Worm (Caenorhabditis elegans) whole organism, young adult: ENCODE data around the gene tbx-43.
A peak's percentile ranks its signal among the peaks of the same experiment; 100 is the strongest.

Source experiments
- B0336.3 ChIP-seq: fragments of 200-800 bp; sonication (Bioruptor generic); IDR thresholded peaks from 2 replicates; pipeline ENCODE4 v1.3.6; 2022; ENCODE audit warnings: missing genetic modification characterization, missing compliant biosample characterization
- K12H6.12 ChIP-seq: fragments of 200-800 bp; sonication (Bioruptor generic); optimal IDR thresholded peaks from 2 replicates; lab custom pipeline; 2018; ENCODE audit warnings: mild to moderate bottlenecking, missing genetic modification characterization, missing compliant biosample characterization
- Y53G8AR.9 ChIP-seq: fragments of 200-800 bp; sonication (Bioruptor generic); conservative IDR thresholded peaks from 2 replicates; pipeline ENCODE4 v1.3.6; 2022; ENCODE audit warnings: missing genetic modification reagents, missing genetic modification characterization, missing compliant biosample characterization
- Y56A3A.18 ChIP-seq: fragments of 200-800 bp; sonication (Bioruptor generic); IDR thresholded peaks from 2 replicates; pipeline ENCODE4 v1.3.6; 2022; ENCODE audit warnings: missing genetic modification reagents, missing genetic modification characterization, missing compliant biosample characterization
- ama-1 ChIP-seq, 3 experiments: fragments of 150-350 bp in 1 of 3; sonication (generic microtip) in 2 of 3; optimal IDR thresholded peaks; 2 replicates each; lab custom pipeline; 2014 to 2018; ENCODE audit warnings: missing biosample characterization in 2 of 3, missing genetic modification characterization in 2 of 3, missing genetic modification reagents in 2 of 3
- attf-5 ChIP-seq: fragments of 200-800 bp; sonication (Bioruptor generic); optimal IDR thresholded peaks from 2 replicates; lab custom pipeline; 2018; ENCODE audit warnings: mild to moderate bottlenecking, missing genetic modification characterization, missing compliant biosample characterization
- cebp-1 ChIP-seq, 2 experiments: fragments of 200-800 bp in 1 of 2; sonication (Bioruptor generic) in 1 of 2; sonication (generic microtip) in 1 of 2; IDR thresholded peaks in 1 of 2; optimal IDR thresholded peaks in 1 of 2; 2 replicates each; pipeline versions ENCODE4 v1.3.6 to Lab custom; 2017 to 2022; ENCODE audit warnings: missing compliant biosample characterization in 2 of 2, missing genetic modification characterization in 2 of 2, mild to moderate bottlenecking in 1 of 2, missing genetic modification reagents in 1 of 2, moderate library complexity in 1 of 2
- ceh-91 ChIP-seq: fragments of 200-800 bp; sonication (Bioruptor generic); IDR thresholded peaks from 2 replicates; pipeline ENCODE4 v1.3.6; 2022; ENCODE audit warnings: missing genetic modification reagents, missing genetic modification characterization, missing compliant biosample characterization
- efl-1 ChIP-seq: fragments of 150-350 bp; optimal IDR thresholded peaks from 2 replicates; lab custom pipeline; 2014; ENCODE audit warnings: missing biosample characterization, missing genetic modification reagents, missing genetic modification characterization
- egrh-3 ChIP-seq: fragments of 200-800 bp; sonication (Bioruptor generic); IDR thresholded peaks from 2 replicates; pipeline ENCODE4 v1.3.6; 2022; ENCODE audit warnings: missing genetic modification reagents, missing genetic modification characterization, missing compliant biosample characterization
- him-1 ChIP-seq: sonication (generic microtip); optimal IDR thresholded peaks from 2 replicates; lab custom pipeline; 2016; ENCODE audit warnings: missing genotype, missing genetic modification reagents, missing genetic modification characterization, missing compliant biosample characterization
- hmg-1.2 ChIP-seq: fragments of 200-800 bp; sonication (Bioruptor generic); IDR thresholded peaks from 2 replicates; pipeline ENCODE4 v1.3.6; 2022; ENCODE audit warnings: missing genetic modification reagents, missing genetic modification characterization, missing compliant biosample characterization
- hrde-1 ChIP-seq: sonication (generic microtip); optimal IDR thresholded peaks from 2 replicates; lab custom pipeline; 2016; ENCODE audit warnings: missing genetic modification characterization, mild to moderate bottlenecking, missing compliant biosample characterization, moderate library complexity, missing genotype, missing genetic modification reagents, borderline replicate concordance
- lin-35 ChIP-seq, 3 experiments: fragments of 150-350 bp in 2 of 3; sonication (generic microtip) in 1 of 3; optimal IDR thresholded peaks; 2 replicates each; lab custom pipeline; 2014 to 2018; ENCODE audit warnings: missing biosample characterization in 3 of 3, missing genetic modification characterization in 3 of 3, missing genetic modification reagents in 3 of 3
- lin-40 ChIP-seq: sonication (generic microtip); optimal IDR thresholded peaks from 2 replicates; lab custom pipeline; 2016; ENCODE audit warnings: missing genetic modification characterization, mild to moderate bottlenecking, missing compliant biosample characterization, missing genotype, missing genetic modification reagents
- lin-54 ChIP-seq: fragments of 200-800 bp; sonication (Bioruptor generic); optimal IDR thresholded peaks from 2 replicates; lab custom pipeline; 2018; ENCODE audit warnings: mild to moderate bottlenecking, missing genetic modification characterization, missing compliant biosample characterization
- lsl-1 ChIP-seq: fragments of 200-800 bp; sonication (Bioruptor generic); optimal IDR thresholded peaks from 2 replicates; lab custom pipeline; 2018; ENCODE audit warnings: mild to moderate bottlenecking, missing genetic modification characterization, moderate library complexity, missing compliant biosample characterization
- madf-6 ChIP-seq: fragments of 200-800 bp; sonication (Bioruptor generic); IDR thresholded peaks from 2 replicates; pipeline ENCODE4 v1.3.6; 2022; ENCODE audit warnings: missing genetic modification reagents, missing genetic modification characterization, missing compliant biosample characterization
- mcd-1 ChIP-seq: fragments of 200-800 bp; sonication (Bioruptor generic); IDR thresholded peaks from 2 replicates; pipeline ENCODE4 v1.3.6; 2022; ENCODE audit warnings: missing genetic modification reagents, missing genetic modification characterization, missing compliant biosample characterization
- pbrm-1 ChIP-seq: fragments of 200-800 bp; sonication (Bioruptor generic); IDR thresholded peaks from 2 replicates; pipeline ENCODE4 v1.3.6; 2022; ENCODE audit warnings: missing genetic modification reagents, missing genetic modification characterization, missing compliant biosample characterization
- pha-4 ChIP-seq: fragments of 150-350 bp; sonication (generic microtip); optimal IDR thresholded peaks from 2 replicates; lab custom pipeline; 2014; ENCODE audit warnings: missing biosample characterization, missing genetic modification reagents, missing genetic modification characterization
- zfh-2 ChIP-seq: fragments of 200-800 bp; sonication (Bioruptor generic); conservative IDR thresholded peaks from 2 replicates; pipeline ENCODE4 v1.3.6; 2022; ENCODE audit warnings: missing genetic modification reagents, missing genetic modification characterization, missing compliant biosample characterization
- zim-3 ChIP-seq: sonication (generic microtip); optimal IDR thresholded peaks from 2 replicates; lab custom pipeline; 2017; ENCODE audit warnings: mild to moderate bottlenecking, missing genetic modification characterization, moderate library complexity, missing compliant biosample characterization
- ztf-22 ChIP-seq: fragments of 200-800 bp; sonication (Bioruptor generic); optimal IDR thresholded peaks from 2 replicates; lab custom pipeline; 2018; ENCODE audit warnings: mild to moderate bottlenecking, missing genetic modification characterization, moderate library complexity, missing compliant biosample characterization
- ztf-26 ChIP-seq: sonication (generic microtip); optimal IDR thresholded peaks from 2 replicates; lab custom pipeline; 2017; ENCODE audit warnings: missing genetic modification characterization, missing compliant biosample characterization
- ztf-3 ChIP-seq: fragments of 200-800 bp; sonication (Bioruptor generic); optimal IDR thresholded peaks from 2 replicates; lab custom pipeline; 2018; ENCODE audit warnings: mild to moderate bottlenecking, missing genetic modification characterization, missing compliant biosample characterization

Gene tbx-43

DNA sequence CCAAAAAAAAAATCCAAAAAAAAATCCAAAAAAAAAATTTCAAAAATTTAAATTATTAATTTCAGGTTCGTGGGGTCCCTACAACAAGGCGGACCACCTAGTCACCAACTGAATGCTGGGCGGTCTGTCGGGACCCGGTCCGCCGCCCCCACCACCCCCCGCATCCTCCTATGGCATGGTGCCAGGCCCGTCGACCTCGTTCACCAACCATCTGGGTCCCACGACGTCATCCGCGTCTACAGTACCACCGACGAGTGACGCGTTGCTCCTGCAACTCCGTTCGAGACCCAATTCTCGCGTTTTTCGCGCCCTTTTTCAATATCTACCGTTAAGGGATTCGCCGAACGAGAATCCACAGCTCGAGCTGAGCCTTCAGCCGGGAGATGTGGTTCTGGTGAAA is 19.1 kb upstream of the tbx-43 start:
- TF ChIP-seq egrh-3 (GFP tag; lab: Robert Waterston, UW) = peak; percentile 54; the same call in 1 of the 2 replicates
- no peak for TF ChIP-seq lin-40
- TF ChIP-seq zfh-2 (GFP tag; lab: Robert Waterston, UW) = peak; percentile 79

DNA sequence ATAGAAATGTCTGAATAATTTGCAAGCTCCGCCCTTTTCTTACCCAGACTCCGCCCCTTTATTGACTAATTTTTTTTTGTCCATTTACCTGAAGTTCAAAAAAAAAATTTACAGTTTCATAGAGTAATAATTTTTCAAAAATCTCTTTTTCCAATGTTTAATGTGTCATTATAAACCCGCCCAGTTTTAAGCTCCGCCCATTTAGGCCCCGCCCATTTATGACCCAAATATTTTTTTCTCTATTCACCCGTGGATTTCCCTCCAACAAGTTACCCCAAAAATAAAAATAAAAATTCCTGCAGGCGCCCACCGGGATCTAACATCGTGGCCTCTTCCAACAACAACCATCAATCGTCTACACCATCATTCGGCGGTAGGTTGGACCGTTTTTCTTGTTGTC is 18.1 kb upstream of the tbx-43 start, which contains the start of gene rimb-1:
TSS of gene rimb-1 (plus strand) at position 301 of the 400 bp plus-strand sequence.
- TF ChIP-seq zim-3 (tag; lab: Kevin White, UChicago) (no peak), hrde-1 (no peak), pha-4 (tag; lab: Kevin White, UChicago) (no peak)

DNA sequence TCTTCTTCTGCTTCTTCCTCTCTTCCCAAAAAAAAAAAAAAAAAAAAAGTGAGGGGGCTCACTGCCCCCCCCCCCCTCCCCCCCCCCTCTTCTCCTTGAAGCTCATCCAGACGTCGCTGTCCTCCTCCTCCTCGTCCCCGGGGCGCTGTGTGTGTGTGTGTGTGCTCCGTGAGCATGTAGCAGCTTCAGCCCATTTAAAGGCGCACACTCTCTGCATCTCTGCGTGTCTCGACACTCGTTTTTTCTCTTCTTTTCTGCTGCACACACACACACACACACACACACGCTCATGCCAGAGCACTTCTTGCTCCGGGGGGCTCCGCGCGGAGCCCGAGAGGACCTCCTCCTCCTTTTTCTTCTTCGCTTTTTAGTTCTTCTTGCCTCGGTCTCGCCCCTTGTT is 15.9 kb upstream of the tbx-43 start:
- peak; percentile 93 for TF ChIP-seq egrh-3 (GFP tag; lab: Robert Waterston, UW)
- no peak for TF ChIP-seq madf-6 (GFP tag; lab: Robert Waterston, UW)
- no peak for TF ChIP-seq ztf-22 (GFP tag; lab: Kevin White, UChicago)
- peak; percentile 52 for TF ChIP-seq attf-5 (GFP tag; lab: Kevin White, UChicago)
- TF ChIP-seq zfh-2 (GFP tag; lab: Robert Waterston, UW) = peak; percentile 94
- TF ChIP-seq ztf-3 (GFP tag; lab: Kevin White, UChicago) = peak; percentile 24
- peak in 1 of 3 experiments; percentile 34 for TF ChIP-seq lin-35 (GFP tag; optimal IDR thresholded peaks at IDR 0.05; lab: Kevin White, UChicago)
- TF ChIP-seq mcd-1 = 0 out of 2 replicates have a peak, but pooled peaks have one; percentile 32
- no peak for TF ChIP-seq him-1 (tag; lab: Kevin White, UChicago)
- TF ChIP-seq B0336.3 (GFP tag; lab: Robert Waterston, UW) = no peak
- peak; percentile 52 for TF ChIP-seq hmg-1.2 (GFP tag; lab: Robert Waterston, UW)
- TF ChIP-seq cebp-1 (GFP tag; IDR thresholded peaks at IDR 0.05; lab: Robert Waterston, UW) = no peak
- TF ChIP-seq cebp-1 (tag; optimal IDR thresholded peaks at IDR 0.05; lab: Kevin White, UChicago) = peak; percentile 44
- peak; percentile 65 for TF ChIP-seq K12H6.12 (tag; lab: Kevin White, UChicago)

DNA sequence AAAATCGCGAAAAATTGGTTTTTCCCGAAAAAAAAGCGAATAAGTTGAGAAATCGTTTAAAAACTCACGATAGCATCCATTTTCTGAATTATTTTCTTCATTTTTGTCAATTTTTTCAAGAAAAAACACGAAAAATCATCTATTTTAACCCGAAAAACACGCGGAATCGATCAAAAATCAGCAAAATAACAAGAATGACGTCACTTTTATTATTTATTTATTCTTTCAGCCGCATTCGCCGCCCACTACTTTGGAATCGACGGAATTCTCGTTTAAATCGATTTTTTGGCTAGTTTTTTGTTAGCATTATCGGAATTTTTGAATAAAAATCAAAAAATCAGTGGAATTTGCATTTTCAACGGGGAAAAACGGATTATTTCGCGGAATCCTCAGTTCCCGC is 8.1 kb upstream of the tbx-43 start, which contains the start of gene Y39A3CL.4:
TSS of gene Y39A3CL.4 (minus strand) at position 101 of the 400 bp plus-strand sequence.
- no peak for TF ChIP-seq pbrm-1 (GFP tag; lab: Robert Waterston, UW)
- TF ChIP-seq, all 124 proteins: peak for 0

DNA sequence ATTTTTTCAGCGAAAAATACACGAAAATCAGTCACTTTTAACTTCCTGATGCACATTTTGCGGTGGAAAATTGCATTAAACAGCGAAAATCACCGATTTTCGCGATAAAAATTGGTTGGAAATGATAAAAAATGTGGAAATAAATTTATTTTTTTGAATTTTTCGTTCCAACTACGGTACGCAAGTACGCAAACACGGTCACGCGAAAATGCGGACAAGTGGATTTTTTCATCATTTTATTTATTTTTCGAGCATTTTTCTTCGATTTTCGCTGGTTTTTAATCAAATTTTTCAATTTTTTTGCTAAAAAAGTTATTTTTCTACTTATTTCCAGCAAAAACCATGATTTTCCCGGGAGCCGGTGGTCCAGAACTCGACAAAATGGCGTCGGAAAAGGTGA is 7.6 kb upstream of the tbx-43 start, which contains the start of gene Y39A3CL.3:
TSS of gene Y39A3CL.3 (plus strand) at position 335 of the 400 bp plus-strand sequence.
- TF ChIP-seq lsl-1 (peak; percentile 62), lin-54 (GFP tag; lab: Kevin White, UChicago) (peak; percentile 35), ama-1 (optimal IDR thresholded peaks at IDR 0.05; lab: Kevin White, UChicago) (no peak), ama-1 (GFP tag; optimal IDR thresholded peaks at IDR 0.05; lab: Kevin White, UChicago) (no peak), efl-1 (GFP tag; lab: Kevin White, UChicago) (peak; percentile 26)

DNA sequence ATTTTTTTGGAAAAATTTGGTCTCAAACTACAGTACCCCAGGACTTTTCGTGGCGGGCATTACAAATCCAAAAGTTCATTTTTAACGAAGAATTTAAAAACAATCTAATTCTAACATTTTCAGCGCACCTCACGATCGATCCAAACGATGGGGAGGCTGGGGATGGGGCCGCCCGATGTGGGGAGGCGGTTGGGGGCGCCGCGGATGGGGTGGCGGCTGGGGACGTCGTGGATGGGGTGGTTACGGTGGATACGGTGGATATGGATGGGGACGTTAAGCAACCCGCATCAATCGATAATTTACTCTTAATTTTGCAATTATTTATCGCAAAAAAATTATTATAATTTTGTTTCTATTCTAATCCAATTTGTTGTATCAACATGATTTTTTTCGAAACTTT is 5.4 kb downstream of the tbx-43 start:
- TF ChIP-seq Y56A3A.18 (GFP tag; lab: Robert Waterston, UW) = no peak
- no peak for TF ChIP-seq ztf-26 (tag; lab: Kevin White, UChicago)
- TF ChIP-seq ceh-91 (GFP tag; lab: Robert Waterston, UW) = no peak
- TF ChIP-seq Y53G8AR.9 (GFP tag; lab: Robert Waterston, UW) = no peak
- no peak for TF ChIP-seq lin-35 (GFP tag; optimal IDR thresholded peaks at IDR 0.05; lab: Kevin White, UChicago)
- TF ChIP-seq zfh-2 (GFP tag; lab: Robert Waterston, UW) = peak; percentile 84
- TF ChIP-seq egrh-3 (GFP tag; lab: Robert Waterston, UW) = peak; percentile 52; the same call in 1 of the 2 replicates
